Worm (Caenorhabditis elegans) whole organism, L4 larva: Measurements from ENCODE around the gene acly-2.
A peak's percentile ranks its signal among the peaks of the same experiment; 100 is the strongest.

Experiments
- hmg-1.1 ChIP-seq: fragments of 200-800 bp; sonication (Bioruptor generic); IDR thresholded peaks from 2 replicates; pipeline ENCODE4 v1.3.6; 2022; ENCODE audit warnings: missing genetic modification reagents, missing genetic modification characterization, missing compliant biosample characterization
- pha-4 ChIP-seq, 2 experiments: fragments of 150-350 bp in 1 of 2; fragments of 200-800 bp in 1 of 2; sonication (Bioruptor generic) in 1 of 2; IDR thresholded peaks in 1 of 2; optimal IDR thresholded peaks in 1 of 2; 2 replicates each; pipeline versions ENCODE4 v1.3.6 to Lab custom; 2014 to 2022; ENCODE audit warnings: missing genetic modification characterization in 2 of 2, missing genetic modification reagents in 2 of 2, missing biosample characterization in 1 of 2, missing compliant biosample characterization in 1 of 2

ce11 chrV:13130439-13130840 lies 14.2 kb downstream of the acly-2 start:
- no peak; the same call in 1 of the 2 replicates for TF ChIP-seq pha-4 (GFP tag; IDR thresholded peaks at IDR 0.05; lab: Robert Waterston, UW)
- no peak for TF ChIP-seq pha-4 (tag; optimal IDR thresholded peaks at IDR 0.05; lab: Kevin White, UChicago)
- TF ChIP-seq hmg-1.1 (GFP tag; lab: Robert Waterston, UW) = peak; percentile 86
